Fruit fly (Drosophila melanogaster) whole organism, prepupa: ENCODE results near the gene CG1428.

Experiments used
- CG11902 ChIP-seq: fragments of 200-800 bp; sonication (Bioruptor generic); optimal IDR thresholded peaks from 3 replicates; lab custom pipeline; 2016; ENCODE audit warnings: missing biosample characterization, missing genetic modification characterization
- CG9139 ChIP-seq: fragments of 200-800 bp; sonication (Bioruptor generic); optimal IDR thresholded peaks from 3 replicates; lab custom pipeline; 2017; ENCODE audit warnings: missing biosample characterization, mild to moderate bottlenecking, missing genetic modification characterization
- acj6 ChIP-seq: fragments of 200-800 bp; sonication (Bioruptor generic); optimal IDR thresholded peaks from 3 replicates; lab custom pipeline; 2016; ENCODE audit warnings: missing biosample characterization, missing genetic modification characterization
- fd59A ChIP-seq: fragments of 200-800 bp; sonication (Bioruptor generic); optimal IDR thresholded peaks from 2 replicates; lab custom pipeline; 2017; ENCODE audit warnings: missing biosample characterization, mild to moderate bottlenecking, missing genetic modification characterization, missing genetic modification reagents
- salr ChIP-seq, 2 experiments: fragments of 200-800 bp; sonication (Bioruptor generic); optimal IDR thresholded peaks; 3 replicates each; lab custom pipeline; 2016 to 2018; ENCODE audit warnings: missing biosample characterization in 2 of 2, missing genetic modification characterization in 2 of 2, mild to moderate bottlenecking in 1 of 2
- ss ChIP-seq, 2 experiments: fragments of 200-800 bp; sonication (Bioruptor generic); optimal IDR thresholded peaks; 2 replicates in 1 of 2; 3 replicates in 1 of 2; lab custom pipeline; 2017 to 2018; ENCODE audit warnings: mild to moderate bottlenecking in 2 of 2, missing biosample characterization in 2 of 2, missing genetic modification characterization in 2 of 2, moderate library complexity in 1 of 2

- TF ChIP-seq CG9139 (no peak), CG11902 (GFP tag; lab: Kevin White, UChicago) (no peak), salr (GFP tag; optimal IDR thresholded peaks at IDR 0.05; lab: Kevin White, UChicago) (no peak), acj6 (GFP tag; lab: Kevin White, UChicago) (no peak), ss (GFP tag; optimal IDR thresholded peaks at IDR 0.05; lab: Kevin White, UChicago) (no peak), fd59A (no peak)
Observed at dm6 chr2L:21923267-21923666, 17.2 kb downstream of the CG1428 start.
